Worm (Caenorhabditis elegans): Measurements from ENCODE around the gene F54D1.1.

ce11 chrIV:11223878-11224277, 37.8 kb upstream of the F54D1.1 start, which contains the start of gene C29F4.3:
- no peak for TF ChIP-seq ceh-88 (GFP tag; IDR thresholded peaks at IDR 0.05)
- TF ChIP-seq fkh-10 (GFP tag; optimal IDR thresholded peaks at IDR 0.05): no peak
- TF ChIP-seq ama-1 (optimal IDR thresholded peaks at IDR 0.05): no peak

Data from whole organism, L1 larva.